Worm (Caenorhabditis elegans) whole organism, L4/young adult: ENCODE data around the gene ape-1.

ENCODE experiments used
- W03F9.2 ChIP-seq: fragments of 150-350 bp; optimal IDR thresholded peaks from 2 replicates; lab custom pipeline; 2014; ENCODE audit warnings: missing biosample characterization, missing genetic modification characterization
- dao-5 ChIP-seq: sonication (generic microtip); optimal IDR thresholded peaks from 2 replicates; lab custom pipeline; 2016; ENCODE audit warnings: missing genotype, missing genetic modification characterization, moderate library complexity, missing compliant biosample characterization
- him-1 ChIP-seq: sonication (generic microtip); optimal IDR thresholded peaks from 2 replicates; lab custom pipeline; 2016; ENCODE audit warnings: missing genotype, missing genetic modification reagents, missing genetic modification characterization, missing compliant biosample characterization

DNA sequence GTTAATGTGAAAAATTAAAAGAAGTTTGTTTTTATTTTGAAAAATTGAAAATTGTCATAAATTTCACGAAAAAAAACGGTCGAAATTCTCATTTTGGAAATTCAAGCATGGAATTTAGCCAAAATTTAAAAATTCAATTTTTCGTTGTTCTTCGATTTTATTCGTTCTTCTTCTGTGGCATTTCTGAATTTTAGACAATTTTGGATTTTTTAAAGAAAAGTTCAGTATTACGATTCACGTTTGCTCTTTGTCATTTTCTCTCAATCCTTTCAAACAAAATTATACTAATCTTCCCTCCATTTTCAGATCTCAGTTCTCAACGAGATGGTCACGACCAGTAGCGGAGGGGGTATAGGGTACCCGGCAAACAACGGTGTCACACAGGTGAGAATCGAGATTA, at the start of gene ape-1:
- TF ChIP-seq W03F9.2 (tag; lab: Kevin White, UChicago) (no peak), him-1 (tag; lab: Kevin White, UChicago) (no peak), dao-5 (tag; lab: Kevin White, UChicago) (no peak)
